Worm (Caenorhabditis elegans): ENCODE measurements around the gene Y97E10AR.4.

Y97E10AR.4 gene

DNA sequence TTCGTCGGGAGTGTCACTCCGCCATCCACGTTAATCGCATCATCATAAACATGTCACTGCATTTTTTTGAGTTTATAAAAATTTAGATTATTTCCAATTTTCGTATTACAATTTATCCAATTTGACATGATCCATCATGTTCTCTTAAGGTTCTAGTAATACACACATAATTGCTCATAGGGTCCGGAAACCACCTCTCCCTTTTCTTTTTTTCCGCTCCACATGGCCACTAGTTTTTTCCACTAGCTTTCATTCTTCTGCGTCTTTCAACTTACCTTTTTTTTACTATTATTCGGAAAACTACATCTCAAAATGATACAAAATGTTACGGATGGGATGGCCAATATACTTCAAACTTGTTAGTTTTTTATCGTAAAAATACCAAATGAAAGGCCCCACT is 24.2 kb downstream of the Y97E10AR.4 start, which contains the start of gene Y97E10AL.1:
Gene Y97E10AL.1, plus strand, starts transcription at position 301 of the 400 bp plus-strand sequence.
- TF ChIP-seq mml-1 (tag; optimal IDR thresholded peaks at IDR 0.05) (no peak), mdl-1 (tag; optimal IDR thresholded peaks at IDR 0.05) (no peak), ceh-82 (tag; optimal IDR thresholded peaks at IDR 0.05) (no peak), elt-3 (tag; optimal IDR thresholded peaks at IDR 0.05) (no peak), aly-2 (tag; optimal IDR thresholded peaks at IDR 0.05) (no peak), unc-39 (tag; optimal IDR thresholded peaks at IDR 0.05) (no peak), nhr-28 (tag; optimal IDR thresholded peaks at IDR 0.05) (no peak)

DNA sequence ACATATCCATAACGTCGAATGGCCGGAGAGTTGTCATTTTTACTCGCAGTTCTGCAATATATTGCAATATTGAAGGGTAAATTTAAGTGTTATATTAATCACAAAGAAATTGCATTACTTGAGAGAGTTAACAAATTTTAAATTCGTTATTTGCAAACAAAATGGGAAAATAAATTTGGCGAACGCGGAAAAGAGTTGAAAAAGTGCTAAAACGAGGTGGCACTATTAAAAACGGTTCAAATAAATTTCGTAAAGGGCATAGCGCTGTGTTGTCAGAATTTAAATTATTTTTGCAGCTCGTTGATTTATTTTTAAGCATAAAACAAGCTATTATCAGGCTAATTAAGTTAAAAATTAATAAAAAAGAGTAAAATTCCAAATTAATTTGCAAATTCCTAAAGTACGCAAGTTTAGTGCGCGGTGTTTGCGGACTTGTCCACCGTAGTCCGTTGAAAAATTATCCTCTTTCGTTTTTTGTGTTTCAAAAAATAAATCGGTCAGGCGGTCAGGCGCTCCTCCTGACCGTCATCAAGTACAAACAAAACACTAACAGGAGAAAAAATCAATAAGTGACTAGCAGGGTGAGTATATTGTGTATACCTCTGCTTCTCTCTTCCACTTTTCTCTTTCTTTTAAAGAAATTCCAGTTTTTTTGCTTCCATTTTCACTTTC is 26.5 kb downstream of the Y97E10AR.4 start, which contains the start of the genes natb-1 and abhd-12:
Gene natb-1, minus strand, starts transcription at position 51 of the 672 bp plus-strand sequence.
Gene abhd-12, plus strand, starts transcription at position 499 of the 672 bp plus-strand sequence.
- TF ChIP-seq skn-1 (tag; optimal IDR thresholded peaks at IDR 0.05) = no peak
- peak; percentile 56 for TF ChIP-seq hmg-11 (tag; optimal IDR thresholded peaks at IDR 0.05)
- TF ChIP-seq nhr-12 (tag; optimal IDR thresholded peaks at IDR 0.05) = no peak
- TF ChIP-seq unc-39 (tag; optimal IDR thresholded peaks at IDR 0.05) = no peak
- peak; percentile 58 for TF ChIP-seq ceh-28 (tag; optimal IDR thresholded peaks at IDR 0.05)
- TF ChIP-seq snpc-4 (tag; optimal IDR thresholded peaks at IDR 0.05) = peak; percentile 66
- TF ChIP-seq jun-1 (tag; optimal IDR thresholded peaks at IDR 0.05) = no peak
- TF ChIP-seq ceh-9 (tag; optimal IDR thresholded peaks at IDR 0.05) = no peak
- peak; percentile 29 for TF ChIP-seq nhr-25 (tag; optimal IDR thresholded peaks at IDR 0.05)
- TF ChIP-seq pqm-1 (tag; optimal IDR thresholded peaks at IDR 0.05) = peak; percentile 21
- no peak for TF ChIP-seq ztf-11 (tag; optimal IDR thresholded peaks at IDR 0.05)
- peak; percentile 67 for TF ChIP-seq nfya-1 (tag; optimal IDR thresholded peaks at IDR 0.05; ENCODE audit: insufficient read depth)
- no peak for TF ChIP-seq unc-62 (GFP tag; optimal IDR thresholded peaks at IDR 0.05)
- TF ChIP-seq eor-1 (tag; optimal IDR thresholded peaks at IDR 0.05) = no peak
- TF ChIP-seq nhr-11 (tag; optimal IDR thresholded peaks at IDR 0.05) = no peak
- TF ChIP-seq elt-2 (tag; optimal IDR thresholded peaks at IDR 0.05) = peak; percentile 20
- peak; percentile 41 for TF ChIP-seq nhr-23 (tag; optimal IDR thresholded peaks at IDR 0.05)
- no peak for TF ChIP-seq fkh-10 (GFP tag; optimal IDR thresholded peaks at IDR 0.05)
- no peak for TF ChIP-seq nhr-28 (tag; optimal IDR thresholded peaks at IDR 0.05)
- TF ChIP-seq pha-4 (tag; optimal IDR thresholded peaks at IDR 0.05) = peak; percentile 87
- no peak for TF ChIP-seq nhr-76 (tag; optimal IDR thresholded peaks at IDR 0.05)
- peak; percentile 42 for TF ChIP-seq egl-5 (tag; optimal IDR thresholded peaks at IDR 0.05)

DNA sequence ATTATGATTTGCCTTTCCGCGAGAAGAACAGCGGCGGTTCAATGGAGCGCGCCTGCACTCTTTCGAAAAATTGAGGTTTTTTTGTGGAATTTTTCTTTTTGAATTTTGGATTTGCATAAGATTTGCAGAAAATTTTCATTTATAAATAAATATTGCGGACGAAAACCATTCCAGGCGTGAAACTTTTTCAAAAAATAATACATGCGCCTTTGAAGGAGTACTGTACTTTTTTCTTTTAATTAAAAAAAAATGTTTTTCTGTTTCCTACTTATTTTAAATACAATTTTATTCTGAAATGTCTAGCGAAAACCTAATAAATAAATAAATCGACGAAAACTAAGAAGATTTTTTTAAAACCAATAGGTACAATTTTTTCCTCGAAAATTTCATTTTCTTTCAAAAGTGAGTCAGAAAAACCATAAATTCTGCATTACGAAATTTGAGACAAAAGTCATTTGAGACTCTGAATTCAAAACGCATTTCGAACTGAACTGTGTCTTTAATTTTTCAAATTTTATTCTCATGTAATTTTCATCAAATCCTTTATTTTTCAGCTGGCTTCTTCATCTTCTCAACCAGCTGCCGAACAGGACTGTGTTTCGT is 28.9 kb downstream of the Y97E10AR.4 start, which contains the start of gene F26D11.1:
Gene F26D11.1, plus strand, starts transcription at position 553 of the 603 bp plus-strand sequence.
- TF ChIP-seq R02D3.7 (tag; optimal IDR thresholded peaks at IDR 0.05) = no peak
- TF ChIP-seq ceh-82 (tag; optimal IDR thresholded peaks at IDR 0.05) = no peak
- no peak for TF ChIP-seq lsy-12 (tag; optimal IDR thresholded peaks at IDR 0.05)
- no peak for TF ChIP-seq pqm-1 (tag; optimal IDR thresholded peaks at IDR 0.05)

DNA sequence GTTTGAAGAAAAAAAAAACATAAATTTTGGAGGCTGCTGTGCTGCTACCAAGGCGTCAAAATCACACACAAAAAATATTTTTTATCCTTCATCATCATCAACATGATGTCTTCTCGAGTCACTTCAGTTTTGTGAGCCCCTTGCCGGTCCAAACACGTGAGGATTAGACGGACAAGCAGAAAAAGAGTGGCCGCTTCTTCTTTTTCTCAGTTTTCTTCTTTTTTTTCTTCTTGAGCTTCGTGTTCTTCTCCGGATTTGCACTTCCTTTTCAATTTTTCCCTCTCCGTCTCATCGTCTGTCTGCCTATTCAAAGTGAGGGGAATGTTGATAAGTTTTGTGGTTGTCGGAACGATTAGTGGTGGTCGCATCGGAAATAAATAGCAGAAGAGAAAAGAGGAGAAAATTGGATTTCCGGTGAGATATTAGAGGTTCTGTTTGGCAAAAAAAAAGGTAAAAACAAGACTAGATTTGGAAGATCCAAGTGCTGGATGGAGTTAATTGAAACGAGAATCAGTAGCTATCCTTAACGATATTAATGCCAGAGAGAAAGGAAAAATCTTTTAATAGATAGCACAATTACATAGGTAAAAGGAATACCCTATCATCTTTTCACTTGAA is 29.6 kb downstream of the Y97E10AR.4 start:
- no peak for TF ChIP-seq nhr-76 (tag; optimal IDR thresholded peaks at IDR 0.05)
- TF ChIP-seq eor-1 (tag; optimal IDR thresholded peaks at IDR 0.05) = no peak
- peak; percentile 34 for TF ChIP-seq fkh-10 (GFP tag; optimal IDR thresholded peaks at IDR 0.05)
- TF ChIP-seq lin-39 (tag; optimal IDR thresholded peaks at IDR 0.05) = peak; percentile 77
- peak; percentile 30 for TF ChIP-seq lin-15B (tag; optimal IDR thresholded peaks at IDR 0.05)
- peak; percentile 43 for TF ChIP-seq elt-1 (tag; optimal IDR thresholded peaks at IDR 0.05)
- peak; percentile 43 for TF ChIP-seq snpc-4 (tag; optimal IDR thresholded peaks at IDR 0.05)
- peak; percentile 56 for TF ChIP-seq nfya-1 (tag; optimal IDR thresholded peaks at IDR 0.05; ENCODE audit: insufficient read depth)
- no peak for TF ChIP-seq aly-2 (tag; optimal IDR thresholded peaks at IDR 0.05)

DNA sequence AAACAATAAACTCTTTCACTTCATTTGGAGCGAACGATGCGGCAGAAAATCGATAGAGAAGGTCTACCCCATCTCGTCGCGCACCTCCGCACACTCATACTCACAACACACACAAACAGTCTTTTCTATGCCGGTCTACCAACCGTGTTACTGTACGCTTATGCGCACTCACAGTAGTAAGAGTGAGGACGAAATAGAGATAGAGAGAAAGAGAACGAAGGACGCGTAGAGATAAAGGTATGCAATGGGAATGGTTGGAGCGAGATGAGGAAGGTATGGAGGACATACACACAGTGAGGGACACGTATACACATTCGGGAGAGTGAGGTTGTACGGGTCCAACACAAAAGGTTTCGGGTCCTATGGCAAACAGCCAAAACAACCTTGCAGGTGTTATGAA is 31.2 kb downstream of the Y97E10AR.4 start:
- TF ChIP-seq nhr-25 (tag; optimal IDR thresholded peaks at IDR 0.05) = peak; percentile 93
- no peak for TF ChIP-seq tbx-2 (tag; optimal IDR thresholded peaks at IDR 0.05)
- peak; percentile 12 for TF ChIP-seq pqm-1 (tag; optimal IDR thresholded peaks at IDR 0.05)
- peak; percentile 31 for TF ChIP-seq elt-2 (tag; optimal IDR thresholded peaks at IDR 0.05)
- TF ChIP-seq ceh-28 (tag; optimal IDR thresholded peaks at IDR 0.05) = peak; percentile 45
- TF ChIP-seq nhr-23 (tag; optimal IDR thresholded peaks at IDR 0.05) = peak; percentile 55
- no peak for TF ChIP-seq aly-2 (tag; optimal IDR thresholded peaks at IDR 0.05)
- peak; percentile 14 for TF ChIP-seq lin-15B (tag; optimal IDR thresholded peaks at IDR 0.05)
- TF ChIP-seq nhr-77 (tag; optimal IDR thresholded peaks at IDR 0.05) = no peak
- TF ChIP-seq nfya-1 (tag; optimal IDR thresholded peaks at IDR 0.05; ENCODE audit: insufficient read depth) = peak; percentile 32
- TF ChIP-seq hmg-11 (tag; optimal IDR thresholded peaks at IDR 0.05) = peak; percentile 32
- TF ChIP-seq pha-4 (tag; optimal IDR thresholded peaks at IDR 0.05) = peak; percentile 73
- peak; percentile 1 for TF ChIP-seq lin-39 (tag; optimal IDR thresholded peaks at IDR 0.05)

All from whole organism, L3 larva.